Worm (Caenorhabditis elegans) whole organism, L3 larva: ENCODE results near the gene K08H2.2.
A peak's percentile ranks its signal among the peaks of the same experiment; 100 is the strongest.

ENCODE experiments used
- R02D3.7 ChIP-seq: fragments of 150-350 bp; optimal IDR thresholded peaks from 2 replicates; lab custom pipeline; 2014; ENCODE audit warnings: missing biosample characterization, missing genetic modification characterization
- aly-2 ChIP-seq: fragments of 150-350 bp; optimal IDR thresholded peaks from 2 replicates; lab custom pipeline; 2014; ENCODE audit warnings: missing biosample characterization, missing genetic modification characterization
- ceh-16 ChIP-seq: sonication (generic microtip); optimal IDR thresholded peaks from 2 replicates; lab custom pipeline; 2017; ENCODE audit warnings: missing biosample characterization, missing genetic modification characterization
- ceh-28 ChIP-seq: fragments of 150-350 bp; optimal IDR thresholded peaks from 2 replicates; lab custom pipeline; 2014; ENCODE audit warnings: missing biosample characterization, missing genetic modification reagents, missing genetic modification characterization
- ceh-82 ChIP-seq: fragments of 150-350 bp; optimal IDR thresholded peaks from 2 replicates; lab custom pipeline; 2014; ENCODE audit warnings: missing biosample characterization, missing genetic modification characterization
- egl-27 ChIP-seq: sonication (generic microtip); optimal IDR thresholded peaks from 4 replicates; lab custom pipeline; 2017; ENCODE audit warnings: missing biosample characterization, missing genetic modification reagents, missing genetic modification characterization
- elt-1 ChIP-seq: fragments of 150-350 bp; optimal IDR thresholded peaks from 2 replicates; lab custom pipeline; 2014; ENCODE audit warnings: missing biosample characterization, missing genetic modification characterization
- elt-2 ChIP-seq: sonication (generic microtip); optimal IDR thresholded peaks from 2 replicates; lab custom pipeline; 2016; ENCODE audit warnings: missing genetic modification reagents, mild to moderate bottlenecking, missing genetic modification characterization, missing compliant biosample characterization
- elt-3 ChIP-seq, 3 experiments: fragments of 150-350 bp in 1 of 3; sonication (generic microtip) in 2 of 3; optimal IDR thresholded peaks; 2 replicates in 2 of 3; 4 replicates in 1 of 3; lab custom pipeline; 2014 to 2017; ENCODE audit warnings: missing biosample characterization in 3 of 3, missing genetic modification characterization in 3 of 3
- eor-1 ChIP-seq, 2 experiments: fragments of 150-350 bp; optimal IDR thresholded peaks; 2 replicates each; lab custom pipeline; 2014 to 2018; ENCODE audit warnings: missing biosample characterization in 2 of 2, missing genetic modification characterization in 2 of 2
- fkh-10 ChIP-seq: sonication (generic microtip); optimal IDR thresholded peaks from 2 replicates; lab custom pipeline; 2017; ENCODE audit warnings: missing biosample characterization, missing genetic modification reagents, missing genetic modification characterization
- fkh-2 ChIP-seq: fragments of 150-350 bp; optimal IDR thresholded peaks from 2 replicates; lab custom pipeline; 2014; ENCODE audit warnings: missing biosample characterization, missing genetic modification reagents, missing genetic modification characterization
- fos-1 ChIP-seq: fragments of 150-350 bp; optimal IDR thresholded peaks from 2 replicates; lab custom pipeline; 2014; ENCODE audit warnings: missing biosample characterization, missing genetic modification characterization
- hmg-11 ChIP-seq: sonication (generic microtip); optimal IDR thresholded peaks from 2 replicates; lab custom pipeline; 2016; ENCODE audit warnings: missing genetic modification characterization, missing compliant biosample characterization
- lin-15B ChIP-seq: fragments of 150-350 bp; optimal IDR thresholded peaks from 2 replicates; lab custom pipeline; 2014; ENCODE audit warnings: missing biosample characterization, missing genetic modification characterization
- nfya-1 ChIP-seq: sonication (generic microtip); optimal IDR thresholded peaks from 2 replicates; lab custom pipeline; 2017; ENCODE audit warnings: missing genetic modification characterization, mild to moderate bottlenecking, missing compliant biosample characterization, antibody characterized with exemption, moderate library complexity; ENCODE audit not compliant: insufficient read depth
- nhr-11 ChIP-seq: fragments of 150-350 bp; optimal IDR thresholded peaks from 2 replicates; lab custom pipeline; 2014; ENCODE audit warnings: missing biosample characterization, missing genetic modification characterization
- nhr-12 ChIP-seq: fragments of 150-350 bp; optimal IDR thresholded peaks from 2 replicates; lab custom pipeline; 2014; ENCODE audit warnings: missing biosample characterization, missing genetic modification characterization
- nhr-23 ChIP-seq: fragments of 150-350 bp; optimal IDR thresholded peaks from 2 replicates; lab custom pipeline; 2014; ENCODE audit warnings: missing biosample characterization, missing genetic modification reagents, missing genetic modification characterization
- nhr-237 ChIP-seq: fragments of 150-350 bp; optimal IDR thresholded peaks from 2 replicates; lab custom pipeline; 2014; ENCODE audit warnings: missing biosample characterization, missing genetic modification characterization
- nhr-28 ChIP-seq: fragments of 150-350 bp; optimal IDR thresholded peaks from 2 replicates; lab custom pipeline; 2014; ENCODE audit warnings: missing biosample characterization, missing genetic modification characterization
- nhr-43 ChIP-seq: sonication (generic microtip); optimal IDR thresholded peaks from 2 replicates; lab custom pipeline; 2016; ENCODE audit warnings: mild to moderate bottlenecking, missing genetic modification characterization, missing compliant biosample characterization; ENCODE audit not compliant: poor library complexity, severe bottlenecking
- nhr-67 ChIP-seq: fragments of 150-350 bp; optimal IDR thresholded peaks from 2 replicates; lab custom pipeline; 2014; ENCODE audit warnings: missing biosample characterization, missing genetic modification characterization
- pha-4 ChIP-seq: fragments of 150-350 bp; optimal IDR thresholded peaks from 2 replicates; lab custom pipeline; 2014; ENCODE audit warnings: missing biosample characterization, missing genetic modification reagents, missing genetic modification characterization
- pqm-1 ChIP-seq: fragments of 150-350 bp; optimal IDR thresholded peaks from 2 replicates; lab custom pipeline; 2017; ENCODE audit warnings: missing biosample characterization, missing genetic modification characterization, inconsistent platforms
- sea-2 ChIP-seq: fragments of 150-350 bp; sonication (generic microtip); optimal IDR thresholded peaks from 4 replicates; lab custom pipeline; 2014; ENCODE audit warnings: missing biosample characterization, missing genetic modification reagents, missing genetic modification characterization
- skn-1 ChIP-seq: fragments of 150-350 bp; optimal IDR thresholded peaks from 2 replicates; lab custom pipeline; 2014; ENCODE audit warnings: missing biosample characterization, missing genetic modification characterization
- snpc-4 ChIP-seq: fragments of 150-350 bp; optimal IDR thresholded peaks from 2 replicates; lab custom pipeline; 2014; ENCODE audit warnings: missing biosample characterization, missing genetic modification characterization
- tbx-2 ChIP-seq: sonication (generic microtip); optimal IDR thresholded peaks from 2 replicates; lab custom pipeline; 2016; ENCODE audit warnings: mild to moderate bottlenecking, missing genetic modification characterization, missing compliant biosample characterization
- unc-62 ChIP-seq: fragments of 150-350 bp; sonication (generic microtip); optimal IDR thresholded peaks from 4 replicates; lab custom pipeline; 2014; ENCODE audit warnings: missing biosample characterization, missing genetic modification reagents, missing genetic modification characterization
- zag-1 ChIP-seq: fragments of 150-350 bp; optimal IDR thresholded peaks from 2 replicates; lab custom pipeline; 2014; ENCODE audit warnings: missing biosample characterization, missing genetic modification characterization
- ztf-11 ChIP-seq: fragments of 150-350 bp; optimal IDR thresholded peaks from 2 replicates; lab custom pipeline; 2014; ENCODE audit warnings: missing biosample characterization, missing genetic modification characterization
- ztf-4 ChIP-seq: fragments of 150-350 bp; optimal IDR thresholded peaks from 2 replicates; lab custom pipeline; 2014; ENCODE audit warnings: missing biosample characterization, missing genetic modification characterization

The K08H2.2 gene

DNA sequence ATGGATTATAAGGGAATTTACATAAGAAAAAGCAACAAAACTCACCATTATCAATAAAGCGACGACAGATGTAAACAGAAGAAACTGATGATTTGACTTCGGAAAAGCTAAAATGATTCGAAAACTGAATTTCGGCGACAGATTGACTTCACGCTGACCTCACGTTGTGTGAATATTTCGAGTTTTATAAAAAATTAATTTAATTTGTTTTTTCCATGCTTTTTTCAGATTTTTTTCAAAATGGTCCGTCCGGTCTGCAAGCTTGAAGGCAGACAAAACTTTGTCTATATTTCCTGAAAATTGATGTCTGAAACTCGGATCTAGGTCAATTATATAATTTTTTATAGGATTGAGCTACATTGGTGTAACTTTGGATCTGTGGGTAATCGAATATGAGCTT lies 7.5 kb upstream of the K08H2.2 start, which contains the start of gene K08H2.5:
Gene K08H2.5, minus strand, starts transcription at position 101 of the 400 bp plus-strand sequence.
- TF ChIP-seq eor-1 (tag; optimal IDR thresholded peaks at IDR 0.05; lab: Kevin White, UChicago) = no peak
- no peak for TF ChIP-seq lin-15B
- TF ChIP-seq hmg-11 (tag; lab: Kevin White, UChicago) = no peak
- no peak for TF ChIP-seq ztf-11 (tag; lab: Kevin White, UChicago)
- TF ChIP-seq tbx-2 (tag; lab: Kevin White, UChicago) = no peak
- TF ChIP-seq fkh-10 (GFP tag; lab: Kevin White, UChicago) = no peak
- TF ChIP-seq snpc-4 (tag; lab: Kevin White, UChicago) = no peak
- no peak for TF ChIP-seq ztf-4 (tag; lab: Kevin White, UChicago)
- TF ChIP-seq nhr-43 = no peak
- no peak for TF ChIP-seq nhr-67 (tag; lab: Kevin White, UChicago)
- no peak for TF ChIP-seq fos-1 (tag; lab: Kevin White, UChicago)
- TF ChIP-seq ceh-16 (tag; lab: Kevin White, UChicago) = no peak
- TF ChIP-seq, all 47 proteins: peak for 0

ce11 chrX:13238197-13238596 lies 3.4 kb upstream of the K08H2.2 start, which contains the start of gene K08H2.4:
Gene K08H2.4, plus strand, starts transcription at chrX:13238497.
- TF ChIP-seq ceh-16 (tag; lab: Kevin White, UChicago) (no peak), nhr-12 (tag; lab: Kevin White, UChicago) (no peak), egl-27 (tag; lab: Kevin White, UChicago) (no peak), nfya-1 (tag; lab: Kevin White, UChicago) (no peak), sea-2 (no peak), pha-4 (tag; lab: Kevin White, UChicago) (no peak), elt-2 (tag; lab: Kevin White, UChicago) (no peak), nhr-43 (no peak), nhr-23 (tag; lab: Kevin White, UChicago) (no peak), zag-1 (tag; lab: Kevin White, UChicago) (no peak), nhr-11 (tag; lab: Kevin White, UChicago) (no peak), ztf-11 (tag; lab: Kevin White, UChicago) (no peak), snpc-4 (tag; lab: Kevin White, UChicago) (no peak), R02D3.7 (tag; lab: Kevin White, UChicago) (no peak), skn-1 (tag; lab: Kevin White, UChicago) (no peak), pqm-1 (tag; lab: Kevin White, UChicago) (no peak), tbx-2 (tag; lab: Kevin White, UChicago) (no peak), ceh-28 (tag; lab: Kevin White, UChicago) (no peak)

- TF ChIP-seq elt-1 (tag; lab: Kevin White, UChicago) (no peak), ceh-82 (no peak), egl-27 (tag; lab: Kevin White, UChicago) (no peak), nhr-28 (tag; lab: Kevin White, UChicago) (no peak), aly-2 (no peak), nhr-237 (no peak), fkh-2 (tag; lab: Kevin White, UChicago) (no peak), lin-15B (peak; percentile 22)
Observed at ce11 chrX:13237102-13237501, 2.3 kb upstream of the K08H2.2 start, which contains the start of gene K08H2.3. Gene K08H2.3, plus strand, starts transcription at chrX:13237402.

DNA sequence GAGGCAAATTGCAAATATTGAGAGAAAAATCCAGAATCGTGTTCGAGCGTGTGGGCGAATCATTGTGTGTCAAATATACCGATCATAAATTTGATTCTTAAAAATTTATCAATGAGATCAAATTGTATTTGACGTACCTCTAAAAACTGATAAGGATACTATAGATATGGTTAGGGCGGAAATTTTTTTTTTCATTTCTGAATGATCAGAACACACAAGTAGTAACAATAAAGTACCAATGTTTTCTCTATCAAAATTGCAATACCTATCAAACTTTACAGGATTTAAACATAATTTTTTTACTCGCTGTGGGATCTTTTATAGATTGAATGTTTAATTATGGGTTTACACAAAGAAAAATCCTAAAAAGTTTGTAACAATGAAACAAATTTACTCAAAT lies 2.5 kb downstream of the K08H2.2 start, which contains the start of gene bgnt-1.5:
Gene bgnt-1.5, minus strand, starts transcription at position 101 of the 400 bp plus-strand sequence.
- no peak for TF ChIP-seq unc-62 (GFP tag; lab: Kevin White, UChicago)

- TF ChIP-seq elt-3 (tag; optimal IDR thresholded peaks at IDR 0.05; lab: Kevin White, UChicago) (no peak), nhr-28 (tag; lab: Kevin White, UChicago) (no peak), fkh-2 (tag; lab: Kevin White, UChicago) (no peak), nhr-67 (tag; lab: Kevin White, UChicago) (no peak), elt-2 (tag; lab: Kevin White, UChicago) (no peak), snpc-4 (tag; lab: Kevin White, UChicago) (no peak)
Observed at ce11 chrX:13227778-13228177, 7.0 kb downstream of the K08H2.2 start.
